Worm (Caenorhabditis elegans): Measurements from ENCODE around the gene glb-16.

The glb-16 gene

ce11 chrX:7532632-7533031 is 7.3 kb downstream of the glb-16 start, which contains the start of gene ceh-14:
Gene ceh-14, minus strand, starts transcription at chrX:7532732.
- TF ChIP-seq med-1 (GFP tag; optimal IDR thresholded peaks at IDR 0.05; ENCODE audit: insufficient read depth) (no peak), T22C8.4 (GFP tag; IDR thresholded peaks at IDR 0.05) (no peak), klf-2 (GFP tag; conservative IDR thresholded peaks at IDR 0.05) (no peak), ref-1 (GFP tag; conservative IDR thresholded peaks at IDR 0.05) (no peak)

- TF ChIP-seq T22C8.4 (GFP tag; IDR thresholded peaks at IDR 0.05) (no peak), klf-2 (GFP tag; conservative IDR thresholded peaks at IDR 0.05) (no peak), ref-1 (GFP tag; conservative IDR thresholded peaks at IDR 0.05) (no peak), tab-1 (GFP tag; IDR thresholded peaks at IDR 0.05) (no peak), cog-1 (tag; optimal IDR thresholded peaks at IDR 0.05) (no peak), flt-1 (GFP tag; IDR thresholded peaks at IDR 0.05) (no peak), ztf-29 (GFP tag; IDR thresholded peaks at IDR 0.05) (no peak), ztf-23 (GFP tag; IDR thresholded peaks at IDR 0.05) (no peak), med-1 (GFP tag; optimal IDR thresholded peaks at IDR 0.05; ENCODE audit: insufficient read depth) (no peak)
Measured at ce11 chrX:7525271-7525670, 14.7 kb downstream of the glb-16 start, which contains the start of gene F46C8.3. Gene F46C8.3, plus strand, starts transcription at chrX:7525571.

ce11 chrX:7523799-7524198 is 16.1 kb downstream of the glb-16 start:
- no peak for TF ChIP-seq T22C8.4 (GFP tag; IDR thresholded peaks at IDR 0.05)
- TF ChIP-seq cog-1 (tag; optimal IDR thresholded peaks at IDR 0.05), result no peak
- no peak for TF ChIP-seq ref-1 (GFP tag; conservative IDR thresholded peaks at IDR 0.05)
- TF ChIP-seq ztf-23 (GFP tag; IDR thresholded peaks at IDR 0.05), result no peak
- TF ChIP-seq flt-1 (GFP tag; IDR thresholded peaks at IDR 0.05), result no peak
- no peak for TF ChIP-seq tab-1 (GFP tag; IDR thresholded peaks at IDR 0.05)
- TF ChIP-seq med-1 (GFP tag; optimal IDR thresholded peaks at IDR 0.05; ENCODE audit: insufficient read depth), result no peak

- TF ChIP-seq flt-1 (GFP tag; IDR thresholded peaks at IDR 0.05) (no peak), klf-2 (GFP tag; conservative IDR thresholded peaks at IDR 0.05) (no peak), ztf-23 (GFP tag; IDR thresholded peaks at IDR 0.05) (no peak), ref-1 (GFP tag; conservative IDR thresholded peaks at IDR 0.05) (no peak), med-1 (GFP tag; optimal IDR thresholded peaks at IDR 0.05; ENCODE audit: insufficient read depth) (no peak), tab-1 (GFP tag; IDR thresholded peaks at IDR 0.05) (no peak), T22C8.4 (GFP tag; IDR thresholded peaks at IDR 0.05) (no peak), cog-1 (tag; optimal IDR thresholded peaks at IDR 0.05) (no peak), ztf-29 (GFP tag; IDR thresholded peaks at IDR 0.05) (no peak)
Measured at ce11 chrX:7522595-7522994, 17.3 kb downstream of the glb-16 start.

ce11 chrX:7519569-7519968 is 20.4 kb downstream of the glb-16 start, which contains the start of gene chts-1:
Gene chts-1, minus strand, starts transcription at chrX:7519669.
- no peak for TF ChIP-seq ztf-23 (GFP tag; IDR thresholded peaks at IDR 0.05)
- TF ChIP-seq ref-1 (GFP tag; conservative IDR thresholded peaks at IDR 0.05), result no peak
- no peak for TF ChIP-seq tab-1 (GFP tag; IDR thresholded peaks at IDR 0.05)
- TF ChIP-seq med-1 (GFP tag; optimal IDR thresholded peaks at IDR 0.05; ENCODE audit: insufficient read depth), result no peak
- TF ChIP-seq cog-1 (tag; optimal IDR thresholded peaks at IDR 0.05), result no peak
- no peak for TF ChIP-seq flt-1 (GFP tag; IDR thresholded peaks at IDR 0.05)
- TF ChIP-seq T22C8.4 (GFP tag; IDR thresholded peaks at IDR 0.05), result no peak
- TF ChIP-seq klf-2 (GFP tag; conservative IDR thresholded peaks at IDR 0.05), result no peak

ce11 chrX:7512714-7513113 is 27.2 kb downstream of the glb-16 start:
- TF ChIP-seq med-1 (GFP tag; optimal IDR thresholded peaks at IDR 0.05; ENCODE audit: insufficient read depth), result no peak

ce11 chrX:7507141-7507540 is 32.8 kb downstream of the glb-16 start:
- TF ChIP-seq flt-1 (GFP tag; IDR thresholded peaks at IDR 0.05) (no peak; the same call in none of the 2 replicates), med-1 (GFP tag; optimal IDR thresholded peaks at IDR 0.05; ENCODE audit: insufficient read depth) (no peak), ref-1 (GFP tag; conservative IDR thresholded peaks at IDR 0.05) (no peak), klf-2 (GFP tag; conservative IDR thresholded peaks at IDR 0.05) (no peak), ztf-23 (GFP tag; IDR thresholded peaks at IDR 0.05) (no peak), ztf-29 (GFP tag; IDR thresholded peaks at IDR 0.05) (no peak), cog-1 (tag; optimal IDR thresholded peaks at IDR 0.05) (no peak), T22C8.4 (GFP tag; IDR thresholded peaks at IDR 0.05) (no peak), tab-1 (GFP tag; IDR thresholded peaks at IDR 0.05) (no peak)

- TF ChIP-seq med-1 (GFP tag; optimal IDR thresholded peaks at IDR 0.05; ENCODE audit: insufficient read depth) (no peak), tab-1 (GFP tag; IDR thresholded peaks at IDR 0.05) (no peak), flt-1 (GFP tag; IDR thresholded peaks at IDR 0.05) (no peak), klf-2 (GFP tag; conservative IDR thresholded peaks at IDR 0.05) (no peak), ztf-29 (GFP tag; IDR thresholded peaks at IDR 0.05) (no peak), ref-1 (GFP tag; conservative IDR thresholded peaks at IDR 0.05) (no peak), T22C8.4 (GFP tag; IDR thresholded peaks at IDR 0.05) (no peak), ztf-23 (GFP tag; IDR thresholded peaks at IDR 0.05) (no peak), cog-1 (tag; optimal IDR thresholded peaks at IDR 0.05) (no peak)
Measured at ce11 chrX:7506533-7506932, 33.4 kb downstream of the glb-16 start, which contains the start of gene lgc-11. Gene lgc-11, minus strand, starts transcription at chrX:7506633.

- TF ChIP-seq ztf-23 (GFP tag; IDR thresholded peaks at IDR 0.05) (no peak), T22C8.4 (GFP tag; IDR thresholded peaks at IDR 0.05) (no peak), cog-1 (tag; optimal IDR thresholded peaks at IDR 0.05) (no peak), med-1 (GFP tag; optimal IDR thresholded peaks at IDR 0.05; ENCODE audit: insufficient read depth) (no peak), tab-1 (GFP tag; IDR thresholded peaks at IDR 0.05) (no peak), ztf-29 (GFP tag; IDR thresholded peaks at IDR 0.05) (no peak), klf-2 (GFP tag; conservative IDR thresholded peaks at IDR 0.05) (no peak), flt-1 (GFP tag; IDR thresholded peaks at IDR 0.05) (no peak)
Measured at ce11 chrX:7502807-7503206, 37.1 kb downstream of the glb-16 start, which contains the start of gene F48E3.6. Gene F48E3.6, minus strand, starts transcription at chrX:7502907.

ce11 chrX:7500970-7501369 is 39.0 kb downstream of the glb-16 start, which contains the start of gene uggt-1:
Gene uggt-1, minus strand, starts transcription at chrX:7500982.
- peak; percentile 78 for TF ChIP-seq cog-1 (tag; optimal IDR thresholded peaks at IDR 0.05)
- no peak for TF ChIP-seq ref-1 (GFP tag; conservative IDR thresholded peaks at IDR 0.05)
- peak; percentile 57; the same call in 1 of the 2 replicates for TF ChIP-seq ztf-23 (GFP tag; IDR thresholded peaks at IDR 0.05)
- 0 out of 2 replicates have a peak, but pooled peaks have one; percentile 46 for TF ChIP-seq tab-1 (GFP tag; IDR thresholded peaks at IDR 0.05)
- peak; percentile 14 for TF ChIP-seq med-1 (GFP tag; optimal IDR thresholded peaks at IDR 0.05; ENCODE audit: insufficient read depth)
- peak; percentile 72 for TF ChIP-seq flt-1 (GFP tag; IDR thresholded peaks at IDR 0.05)
- no peak for TF ChIP-seq ztf-29 (GFP tag; IDR thresholded peaks at IDR 0.05)
